Worm (Caenorhabditis elegans): ENCODE measurements around the gene F25E2.2.

Gene F25E2.2

ce11 chrX:810694-811093, at the start of gene F25E2.2:
F25E2.2 (minus strand) TSS chrX:810794.
- no peak for TF ChIP-seq hif-1 (tag; optimal IDR thresholded peaks at IDR 0.05)
- TF ChIP-seq nhr-6 (tag; optimal IDR thresholded peaks at IDR 0.05), result no peak
- TF ChIP-seq ama-1 (optimal IDR thresholded peaks at IDR 0.05), result no peak
- TF ChIP-seq hlh-30 (tag; optimal IDR thresholded peaks at IDR 0.05; ENCODE audit: insufficient read depth), result no peak
- no peak for TF ChIP-seq ctbp-1 (GFP tag; IDR thresholded peaks at IDR 0.05)

- TF ChIP-seq ztf-11 (tag; optimal IDR thresholded peaks at IDR 0.05) (no peak), hlh-30 (tag; optimal IDR thresholded peaks at IDR 0.05; ENCODE audit: insufficient read depth) (peak; percentile 28), mep-1 (tag; optimal IDR thresholded peaks at IDR 0.05) (peak; percentile 23), rbr-2 (tag; optimal IDR thresholded peaks at IDR 0.05) (peak; percentile 24)
These were observed 48.8 kb upstream of the F25E2.2 start, which contains the start of gene F56F10.2 for ce11 chrX:859401-859800. F56F10.2 (plus strand) TSS chrX:859615.

ce11 chrX:857658-858057, 47.1 kb upstream of the F25E2.2 start:
- TF ChIP-seq unc-62 (GFP tag; optimal IDR thresholded peaks at IDR 0.05 in 1 of 2), result peak in 1 of 2 experiments; percentile 81
- TF ChIP-seq unc-62 (tag; optimal IDR thresholded peaks at IDR 0.05), result no peak
- peak; percentile 58 for TF ChIP-seq set-16 (GFP tag; IDR thresholded peaks at IDR 0.05)
- TF ChIP-seq daf-16 (GFP tag; optimal IDR thresholded peaks at IDR 0.05), result no peak
- no peak for TF ChIP-seq daf-16 (tag; optimal IDR thresholded peaks at IDR 0.05)
- TF ChIP-seq ceh-62 (tag; optimal IDR thresholded peaks at IDR 0.05), result no peak

ce11 chrX:853604-854003, 43.0 kb upstream of the F25E2.2 start:
- TF ChIP-seq unc-62 (GFP tag; optimal IDR thresholded peaks at IDR 0.05 in 1 of 2) (peak in 1 of 2 experiments; percentile 93), unc-62 (tag; optimal IDR thresholded peaks at IDR 0.05) (no peak), F26F4.8 (GFP tag; conservative IDR thresholded peaks at IDR 0.05) (no peak), F37D6.2 (tag; optimal IDR thresholded peaks at IDR 0.05) (no peak)

- TF ChIP-seq unc-62 (GFP tag; optimal IDR thresholded peaks at IDR 0.05 in 1 of 2), result peak in 1 of 2 experiments; percentile 82
- TF ChIP-seq unc-62 (tag; optimal IDR thresholded peaks at IDR 0.05), result no peak
- TF ChIP-seq rbr-2 (tag; optimal IDR thresholded peaks at IDR 0.05), result no peak
These were observed 42.2 kb upstream of the F25E2.2 start for ce11 chrX:852739-853268.

ce11 chrX:851421-851820, 40.8 kb upstream of the F25E2.2 start, which contains the start of gene igcm-1:
igcm-1 (minus strand) TSS chrX:851521.
- TF ChIP-seq aha-1 (tag), result no peak
- TF ChIP-seq skn-1 (tag; optimal IDR thresholded peaks at IDR 0.05), result no peak
- no peak for TF ChIP-seq ctbp-1 (GFP tag; IDR thresholded peaks at IDR 0.05)
- no peak for TF ChIP-seq nhr-76 (tag; optimal IDR thresholded peaks at IDR 0.05)
- TF ChIP-seq ceh-62 (tag; optimal IDR thresholded peaks at IDR 0.05), result no peak
- TF ChIP-seq Y75B8A.6 (GFP tag; IDR thresholded peaks at IDR 0.05), result no peak
- no peak for TF ChIP-seq sdz-12 (GFP tag; optimal IDR thresholded peaks at IDR 0.05)
- TF ChIP-seq dmd-8 (GFP tag; IDR thresholded peaks at IDR 0.05), result no peak
- no peak for TF ChIP-seq arid-1 (GFP tag; conservative IDR thresholded peaks at IDR 0.05)
- TF ChIP-seq ZK337.2 (GFP tag; IDR thresholded peaks at IDR 0.05), result no peak
- no peak for TF ChIP-seq Y5F2A.4 (GFP tag; optimal IDR thresholded peaks at IDR 0.05)
- no peak for TF ChIP-seq daf-12 (tag; optimal IDR thresholded peaks at IDR 0.05)
- TF ChIP-seq lin-13 (GFP tag; optimal IDR thresholded peaks at IDR 0.05), result no peak
- no peak for TF ChIP-seq lin-1 (GFP tag; IDR thresholded peaks at IDR 0.05)
- TF ChIP-seq lir-3 (tag; optimal IDR thresholded peaks at IDR 0.05), result no peak
- TF ChIP-seq nhr-10 (tag; optimal IDR thresholded peaks at IDR 0.05), result no peak
- no peak for TF ChIP-seq php-3 (GFP tag; IDR thresholded peaks at IDR 0.05)
- no peak for TF ChIP-seq nhr-237 (tag; optimal IDR thresholded peaks at IDR 0.05)
- no peak for TF ChIP-seq egl-27 (tag; optimal IDR thresholded peaks at IDR 0.05)
- no peak for TF ChIP-seq ztf-11 (tag; optimal IDR thresholded peaks at IDR 0.05)
